Worm (Caenorhabditis elegans): ENCODE data around the gene ZC443.1.

ZC443.1 gene

DNA sequence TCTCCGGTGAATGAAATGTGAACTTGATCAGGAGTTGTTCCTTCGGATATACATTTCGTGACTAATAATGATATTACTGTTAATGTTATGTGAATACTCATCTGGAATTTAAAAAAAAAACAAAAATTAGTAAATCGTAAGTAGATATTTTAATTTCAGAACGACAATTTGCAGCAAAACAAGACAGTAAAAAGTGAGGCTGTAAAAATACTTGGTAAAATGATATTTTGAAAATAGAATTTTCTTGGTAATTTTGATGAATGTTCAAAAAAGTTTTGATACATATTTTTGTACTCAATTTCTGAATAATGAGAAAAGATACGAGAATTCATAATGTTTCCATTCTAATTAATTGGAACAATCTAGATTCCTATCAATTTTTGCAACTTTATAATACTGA, 50.2 kb downstream of the ZC443.1 start, which contains the start of gene papl-1:
papl-1 (minus strand) TSS at position 101 of the 400 bp plus-strand sequence.
- TF ChIP-seq ztf-29 (GFP tag; IDR thresholded peaks at IDR 0.05) (no peak), flt-1 (GFP tag; IDR thresholded peaks at IDR 0.05) (no peak)

Data from whole organism, midembryonic.